Worm (Caenorhabditis elegans) whole organism, L4/young adult: Measurements from ENCODE around the gene tag-280.

Source experiments
- W03F9.2 ChIP-seq: fragments of 150-350 bp; optimal IDR thresholded peaks from 2 replicates; lab custom pipeline; 2014; ENCODE audit warnings: missing biosample characterization, missing genetic modification characterization
- him-1 ChIP-seq: sonication (generic microtip); optimal IDR thresholded peaks from 2 replicates; lab custom pipeline; 2016; ENCODE audit warnings: missing genotype, missing genetic modification reagents, missing genetic modification characterization, missing compliant biosample characterization

ce11 chrII:12502784-12503183 is 42.3 kb downstream of the tag-280 start, which contains the start of gene ador-1:
- TF ChIP-seq W03F9.2 (tag; lab: Kevin White, UChicago) (no peak), him-1 (tag; lab: Kevin White, UChicago) (no peak)
